Worm (Caenorhabditis elegans) whole organism, young adult: ENCODE results near the gene nhr-156.

Experiments
- B0261.1 ChIP-seq: sonication (generic microtip); optimal IDR thresholded peaks from 2 replicates; lab custom pipeline; 2016; ENCODE audit warnings: mild to moderate bottlenecking, missing genetic modification characterization, moderate library complexity, missing compliant biosample characterization
- C06A6.2 ChIP-seq: fragments of 200-800 bp; sonication (Bioruptor generic); conservative IDR thresholded peaks from 2 replicates; pipeline ENCODE4 v1.3.6; 2022; ENCODE audit warnings: missing genetic modification characterization, missing compliant biosample characterization
- C17E4.6 ChIP-seq: fragments of 200-800 bp; sonication (Bioruptor generic); IDR thresholded peaks from 2 replicates; pipeline ENCODE4 v1.3.6; 2022; ENCODE audit warnings: missing genetic modification reagents, missing genetic modification characterization, missing compliant biosample characterization
- F10E7.11 ChIP-seq: sonication (generic microtip); optimal IDR thresholded peaks from 2 replicates; lab custom pipeline; 2017; ENCODE audit warnings: mild to moderate bottlenecking, missing genetic modification characterization, moderate library complexity, missing compliant biosample characterization
- F37B4.10 ChIP-seq: fragments of 200-800 bp; sonication (Bioruptor generic); IDR thresholded peaks from 2 replicates; pipeline ENCODE4 v1.3.6; 2022; ENCODE audit warnings: missing genetic modification characterization, missing compliant biosample characterization
- F49E8.2 ChIP-seq: sonication (generic microtip); optimal IDR thresholded peaks from 3 replicates; lab custom pipeline; 2017; ENCODE audit warnings: missing genetic modification characterization, mild to moderate bottlenecking, missing compliant biosample characterization, antibody characterized with exemption, moderate library complexity; ENCODE audit not compliant: insufficient read depth
- T26A5.8 ChIP-seq: sonication (generic microtip); optimal IDR thresholded peaks from 2 replicates; lab custom pipeline; 2016; ENCODE audit warnings: missing genetic modification characterization, missing compliant biosample characterization
- Y56A3A.18 ChIP-seq: fragments of 200-800 bp; sonication (Bioruptor generic); IDR thresholded peaks from 2 replicates; pipeline ENCODE4 v1.3.6; 2022; ENCODE audit warnings: missing genetic modification reagents, missing genetic modification characterization, missing compliant biosample characterization
- ZK185.1 ChIP-seq: sonication (generic microtip); optimal IDR thresholded peaks from 2 replicates; lab custom pipeline; 2016; ENCODE audit warnings: mild to moderate bottlenecking, missing genetic modification characterization, missing compliant biosample characterization; ENCODE audit not compliant: poor library complexity, severe bottlenecking
- aptf-3 ChIP-seq: fragments of 200-800 bp; sonication (Bioruptor generic); IDR thresholded peaks from 2 replicates; pipeline ENCODE4 v1.3.6; 2022; ENCODE audit warnings: missing genetic modification characterization, missing compliant biosample characterization
- atf-7 ChIP-seq: sonication (generic microtip); optimal IDR thresholded peaks from 2 replicates; lab custom pipeline; 2017; ENCODE audit warnings: mild to moderate bottlenecking, missing genetic modification characterization, missing compliant biosample characterization
- attf-5 ChIP-seq: fragments of 200-800 bp; sonication (Bioruptor generic); optimal IDR thresholded peaks from 2 replicates; lab custom pipeline; 2018; ENCODE audit warnings: mild to moderate bottlenecking, missing genetic modification characterization, missing compliant biosample characterization
- ccch-3 ChIP-seq: fragments of 200-800 bp; sonication (Bioruptor generic); optimal IDR thresholded peaks from 2 replicates; lab custom pipeline; 2018; ENCODE audit warnings: mild to moderate bottlenecking, missing genetic modification characterization, missing compliant biosample characterization
- cebp-2 ChIP-seq: fragments of 200-800 bp; sonication (Bioruptor generic); IDR thresholded peaks from 2 replicates; pipeline ENCODE4 v1.3.6; 2022; ENCODE audit warnings: missing genetic modification characterization, missing compliant biosample characterization
- die-1 ChIP-seq: sonication (generic microtip); optimal IDR thresholded peaks from 2 replicates; lab custom pipeline; 2016; ENCODE audit warnings: missing genotype, mild to moderate bottlenecking, missing genetic modification characterization, missing compliant biosample characterization
- efl-1 ChIP-seq: fragments of 150-350 bp; optimal IDR thresholded peaks from 2 replicates; lab custom pipeline; 2014; ENCODE audit warnings: missing biosample characterization, missing genetic modification reagents, missing genetic modification characterization
- egl-44 ChIP-seq: fragments of 200-800 bp; sonication (Bioruptor generic); IDR thresholded peaks from 2 replicates; pipeline ENCODE4 v1.3.6; 2022; ENCODE audit warnings: missing genetic modification reagents, missing genetic modification characterization, missing compliant biosample characterization
- fkh-3 ChIP-seq: sonication (generic microtip); optimal IDR thresholded peaks from 2 replicates; lab custom pipeline; 2016; ENCODE audit warnings: mild to moderate bottlenecking, missing genetic modification characterization, missing compliant biosample characterization
- him-1 ChIP-seq: sonication (generic microtip); optimal IDR thresholded peaks from 2 replicates; lab custom pipeline; 2016; ENCODE audit warnings: missing genotype, missing genetic modification reagents, missing genetic modification characterization, missing compliant biosample characterization
- hlh-12 ChIP-seq: sonication (generic microtip); optimal IDR thresholded peaks from 2 replicates; lab custom pipeline; 2016; ENCODE audit warnings: missing genetic modification characterization, missing compliant biosample characterization
- hlh-26 ChIP-seq: fragments of 200-800 bp; sonication (Bioruptor generic); conservative IDR thresholded peaks from 2 replicates; pipeline ENCODE4 v1.3.6; 2022; ENCODE audit warnings: missing genetic modification reagents, missing genetic modification characterization, missing compliant biosample characterization
- hmg-1.2 ChIP-seq: fragments of 200-800 bp; sonication (Bioruptor generic); IDR thresholded peaks from 2 replicates; pipeline ENCODE4 v1.3.6; 2022; ENCODE audit warnings: missing genetic modification reagents, missing genetic modification characterization, missing compliant biosample characterization
- hsf-1 ChIP-seq: fragments of 200-800 bp; sonication (Bioruptor generic); IDR thresholded peaks from 2 replicates; pipeline ENCODE4 v1.3.6; 2022; ENCODE audit warnings: missing genetic modification reagents, missing genetic modification characterization, missing compliant biosample characterization
- let-607 ChIP-seq, 2 experiments: fragments of 200-800 bp in 1 of 2; sonication (Bioruptor generic) in 1 of 2; sonication (generic microtip) in 1 of 2; optimal IDR thresholded peaks; 2 replicates each; lab custom pipeline; 2016 to 2018; ENCODE audit warnings: mild to moderate bottlenecking in 2 of 2, missing compliant biosample characterization in 2 of 2, missing genetic modification characterization in 2 of 2, moderate library complexity in 2 of 2, missing genotype in 1 of 2
- lin-40 ChIP-seq: sonication (generic microtip); optimal IDR thresholded peaks from 2 replicates; lab custom pipeline; 2016; ENCODE audit warnings: missing genetic modification characterization, mild to moderate bottlenecking, missing compliant biosample characterization, missing genotype, missing genetic modification reagents
- lir-1 ChIP-seq: fragments of 200-800 bp; sonication (Bioruptor generic); conservative IDR thresholded peaks from 2 replicates; pipeline ENCODE4 v1.3.6; 2022; ENCODE audit warnings: missing genetic modification reagents, missing genetic modification characterization, missing compliant biosample characterization
- madf-10 ChIP-seq: sonication (generic microtip); optimal IDR thresholded peaks from 2 replicates; lab custom pipeline; 2016; ENCODE audit warnings: mild to moderate bottlenecking, missing genetic modification characterization, missing compliant biosample characterization
- mes-4 ChIP-seq: sonication (generic microtip); optimal IDR thresholded peaks from 2 replicates; lab custom pipeline; 2016; ENCODE audit warnings: missing genotype, missing genetic modification characterization, missing compliant biosample characterization
- nhr-120 ChIP-seq: fragments of 200-800 bp; sonication (Bioruptor generic); IDR thresholded peaks from 2 replicates; pipeline ENCODE4 v1.3.6; 2022; ENCODE audit warnings: missing genetic modification characterization, missing compliant biosample characterization
- nhr-80 ChIP-seq: sonication (generic microtip); optimal IDR thresholded peaks from 2 replicates; lab custom pipeline; 2016; ENCODE audit warnings: missing genetic modification characterization, missing compliant biosample characterization
- rcor-1 ChIP-seq: fragments of 200-800 bp; sonication (Bioruptor generic); IDR thresholded peaks from 2 replicates; pipeline ENCODE4 v1.3.6; 2022; ENCODE audit warnings: missing genetic modification reagents, missing genetic modification characterization, missing compliant biosample characterization
- repo-1 ChIP-seq: sonication (generic microtip); optimal IDR thresholded peaks from 2 replicates; lab custom pipeline; 2017; ENCODE audit warnings: mild to moderate bottlenecking, missing genetic modification characterization, missing compliant biosample characterization
- sdz-38 ChIP-seq: sonication (generic microtip); optimal IDR thresholded peaks from 2 replicates; lab custom pipeline; 2016; ENCODE audit warnings: missing genotype, missing genetic modification characterization, missing compliant biosample characterization
- tbp1 ChIP-seq: fragments of 200-800 bp; sonication (Bioruptor generic); optimal IDR thresholded peaks from 2 replicates; lab custom pipeline; 2018; ENCODE audit warnings: mild to moderate bottlenecking, missing genetic modification characterization, missing compliant biosample characterization
- unc-62 ChIP-seq: fragments of 150-350 bp; optimal IDR thresholded peaks from 2 replicates; lab custom pipeline; 2014; ENCODE audit warnings: missing biosample characterization, missing genetic modification reagents, missing genetic modification characterization
- xnd-1 ChIP-seq: sonication (generic microtip); optimal IDR thresholded peaks from 2 replicates; lab custom pipeline; 2016; ENCODE audit warnings: missing genotype, missing genetic modification reagents, missing genetic modification characterization, missing compliant biosample characterization
- ztf-18 ChIP-seq: sonication (generic microtip); optimal IDR thresholded peaks from 2 replicates; lab custom pipeline; 2016; ENCODE audit warnings: missing genotype, mild to moderate bottlenecking, missing genetic modification characterization, missing compliant biosample characterization
- ztf-28 ChIP-seq: fragments of 200-800 bp; sonication (Bioruptor generic); IDR thresholded peaks from 2 replicates; pipeline ENCODE4 v1.3.6; 2022; ENCODE audit warnings: missing genetic modification reagents, missing genetic modification characterization, missing compliant biosample characterization

nhr-156 gene

ce11 chrV:3941860-3942259, 36.0 kb downstream of the nhr-156 start, which contains the start of gene cyp-35B2:
Gene cyp-35B2, plus strand, starts transcription at chrV:3942160.
- no peak for TF ChIP-seq ccch-3

ce11 chrV:3943364-3943763, 37.5 kb downstream of the nhr-156 start:
- TF ChIP-seq Y56A3A.18 (no peak), ztf-18 (tag; lab: Kevin White, UChicago) (no peak), repo-1 (no peak), lin-40 (tag; lab: Kevin White, UChicago) (no peak), aptf-3 (GFP tag; lab: Robert Waterston, UW) (no peak), F10E7.11 (no peak), lir-1 (no peak), him-1 (tag; lab: Kevin White, UChicago) (no peak), C06A6.2 (no peak), F49E8.2 (tag; lab: Kevin White, UChicago) (no peak)

DNA sequence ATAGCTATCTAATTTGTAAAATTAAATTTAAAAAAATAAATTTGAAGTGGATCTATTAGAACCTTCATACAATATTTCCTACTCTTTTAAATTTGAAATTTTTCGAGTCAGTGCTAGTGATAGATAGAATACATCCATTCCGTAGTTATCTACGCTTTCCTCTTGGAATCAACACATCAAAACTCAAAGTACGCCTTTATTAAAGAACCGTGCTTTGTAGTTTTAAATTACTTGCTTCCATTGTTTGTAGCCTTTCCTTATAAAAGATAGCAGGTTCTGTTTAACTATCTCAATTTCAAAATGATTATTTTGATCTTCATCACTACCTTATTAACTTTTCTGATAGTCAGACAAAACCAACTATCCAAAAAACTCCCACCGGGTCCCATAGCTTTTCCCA, 39.1 kb downstream of the nhr-156 start, which contains the start of gene cyp-35B3:
Gene cyp-35B3, plus strand, starts transcription at position 301 of the 400 bp plus-strand sequence.
- TF ChIP-seq attf-5 (no peak), let-607 (tag; optimal IDR thresholded peaks at IDR 0.05; lab: Kevin White, UChicago) (no peak), atf-7 (no peak), tbp1 (GFP tag; lab: Kevin White, UChicago) (no peak)

DNA sequence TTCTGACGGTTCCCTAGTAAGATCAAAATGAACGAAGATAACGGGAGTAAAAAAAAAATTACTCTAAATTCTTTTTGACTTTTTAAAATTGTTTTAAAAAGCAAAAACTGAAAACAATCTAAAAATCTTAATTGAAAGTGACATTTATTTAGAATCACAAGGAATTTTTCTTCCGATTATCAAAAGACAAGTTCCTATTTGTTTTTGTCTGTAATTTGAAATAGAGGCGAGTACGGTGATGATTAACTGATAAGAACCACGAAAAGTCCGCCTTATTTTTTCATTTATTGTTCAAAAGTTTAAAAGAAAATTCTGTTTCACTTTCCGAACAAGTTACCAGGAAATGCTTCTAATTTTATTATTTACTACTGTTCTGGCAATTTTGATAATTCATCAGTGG, 43.8 kb downstream of the nhr-156 start, which contains the start of gene dach-1:
Gene dach-1, plus strand, starts transcription at position 301 of the 400 bp plus-strand sequence.
- no peak for TF ChIP-seq nhr-80 (tag; lab: Kevin White, UChicago)
- no peak for TF ChIP-seq egl-44
- no peak for TF ChIP-seq T26A5.8
- TF ChIP-seq Y56A3A.18, result no peak
- no peak for TF ChIP-seq sdz-38
- TF ChIP-seq hlh-12 (tag; lab: Kevin White, UChicago), result no peak
- TF ChIP-seq unc-62, result no peak
- TF ChIP-seq ZK185.1 (tag; lab: Kevin White, UChicago), result no peak
- TF ChIP-seq madf-10 (tag; lab: Kevin White, UChicago), result no peak
- TF ChIP-seq let-607 (tag; optimal IDR thresholded peaks at IDR 0.05; lab: Kevin White, UChicago), result no peak
- no peak for TF ChIP-seq B0261.1 (tag; lab: Kevin White, UChicago)
- no peak for TF ChIP-seq ztf-28 (GFP tag; lab: Robert Waterston, UW)
- TF ChIP-seq C17E4.6 (GFP tag; lab: Robert Waterston, UW), result no peak
- no peak for TF ChIP-seq atf-7
- no peak for TF ChIP-seq mes-4 (tag; lab: Kevin White, UChicago)
- TF ChIP-seq rcor-1 (GFP tag; lab: Robert Waterston, UW), result no peak
- TF ChIP-seq efl-1 (GFP tag; lab: Kevin White, UChicago), result no peak
- no peak for TF ChIP-seq xnd-1 (tag; lab: Kevin White, UChicago)

- no peak for TF ChIP-seq Y56A3A.18
- no peak for TF ChIP-seq hsf-1 (GFP tag; lab: Robert Waterston, UW)
- no peak for TF ChIP-seq ztf-28 (GFP tag; lab: Robert Waterston, UW)
- no peak for TF ChIP-seq die-1 (tag; lab: Kevin White, UChicago)
- TF ChIP-seq cebp-2, result no peak
- TF ChIP-seq nhr-120 (GFP tag; lab: Robert Waterston, UW), result no peak
- no peak for TF ChIP-seq F37B4.10 (GFP tag; lab: Robert Waterston, UW)
- TF ChIP-seq hmg-1.2 (GFP tag; lab: Robert Waterston, UW), result no peak
- TF ChIP-seq C17E4.6 (GFP tag; lab: Robert Waterston, UW), result no peak
- TF ChIP-seq hlh-26 (GFP tag; lab: Robert Waterston, UW), result no peak
- no peak for TF ChIP-seq fkh-3
- TF ChIP-seq let-607 (tag; optimal IDR thresholded peaks at IDR 0.05; lab: Kevin White, UChicago), result no peak
Observed at ce11 chrV:3953739-3954138, 47.8 kb downstream of the nhr-156 start, which contains the start of gene str-247. Gene str-247, plus strand, starts transcription at chrV:3954039.
